Fruit fly (Drosophila melanogaster) whole organism, embryonic: ENCODE data around the gene Bsg.
A peak's percentile ranks its signal among the peaks of the same experiment; 100 is the strongest.

Source experiments
- Aef1 ChIP-seq: fragments of 200-800 bp; sonication (Bioruptor generic); IDR thresholded peaks from 3 replicates; pipeline ENCODE4 v1.3.6; 2022; ENCODE audit warnings: missing biosample characterization, missing genetic modification characterization
- Atf-2 ChIP-seq: fragments of 200-800 bp; sonication (Bioruptor generic); optimal IDR thresholded peaks from 2 replicates; lab custom pipeline; 2016; ENCODE audit warnings: missing biosample characterization, missing genetic modification characterization
- CG11696 ChIP-seq: fragments of 200-800 bp; sonication (Bioruptor generic); IDR thresholded peaks from 2 replicates; pipeline ENCODE4 v1.3.6; 2022; ENCODE audit warnings: missing biosample characterization, missing genetic modification characterization
- CG13424 ChIP-seq: fragments of 200-800 bp; sonication (Bioruptor generic); optimal IDR thresholded peaks from 2 replicates; lab custom pipeline; 2019; ENCODE audit warnings: missing biosample characterization, mild to moderate bottlenecking, missing genetic modification characterization, moderate library complexity
- CG13775 ChIP-seq: fragments of 200-800 bp; sonication (Bioruptor generic); optimal IDR thresholded peaks from 3 replicates; lab custom pipeline; 2017; ENCODE audit warnings: missing biosample characterization, mild to moderate bottlenecking, missing genetic modification characterization
- CG14050 ChIP-seq: fragments of 200-800 bp; sonication (Bioruptor generic); IDR thresholded peaks from 3 replicates; pipeline ENCODE4 v1.3.6; 2022; ENCODE audit warnings: missing biosample characterization, missing genetic modification characterization
- CG14860 ChIP-seq: fragments of 200-800 bp; sonication (Bioruptor generic); IDR thresholded peaks from 3 replicates; pipeline ENCODE4 v1.3.6; 2022; ENCODE audit warnings: missing biosample characterization, missing genetic modification characterization; ENCODE audit not compliant: partially characterized antibody
- CG15011 ChIP-seq: fragments of 200-800 bp; sonication (Bioruptor generic); optimal IDR thresholded peaks from 3 replicates; lab custom pipeline; 2018; ENCODE audit warnings: missing biosample characterization, mild to moderate bottlenecking, missing genetic modification characterization
- CG15073 ChIP-seq: fragments of 200-800 bp; sonication (Bioruptor generic); optimal IDR thresholded peaks from 2 replicates; lab custom pipeline; 2016; ENCODE audit warnings: missing biosample characterization, missing genetic modification characterization
- CG31365 ChIP-seq: fragments of 200-800 bp; sonication (Bioruptor generic); optimal IDR thresholded peaks from 2 replicates; lab custom pipeline; 2018; ENCODE audit warnings: missing biosample characterization, mild to moderate bottlenecking, missing genetic modification characterization
- CG42726 ChIP-seq: fragments of 200-800 bp; sonication (Bioruptor generic); IDR thresholded peaks from 2 replicates; pipeline ENCODE4 v1.3.6; 2022; ENCODE audit warnings: missing biosample characterization, missing genetic modification characterization; ENCODE audit not compliant: partially characterized antibody
- CG5953 ChIP-seq: fragments of 200-800 bp; sonication (Bioruptor generic); IDR thresholded peaks from 2 replicates; pipeline ENCODE4 v1.3.6; 2022; ENCODE audit warnings: missing biosample characterization, missing genetic modification characterization
- CG7271 ChIP-seq: fragments of 200-800 bp; sonication (Bioruptor generic); optimal IDR thresholded peaks from 2 replicates; lab custom pipeline; 2018; ENCODE audit warnings: missing biosample characterization, mild to moderate bottlenecking, missing genetic modification characterization, moderate library complexity
- CG9437 ChIP-seq: fragments of 200-800 bp; sonication (Bioruptor generic); optimal IDR thresholded peaks from 2 replicates; lab custom pipeline; 2018; ENCODE audit warnings: missing biosample characterization, mild to moderate bottlenecking, missing genetic modification characterization
- CG9727 ChIP-seq: fragments of 200-800 bp; sonication (Bioruptor generic); optimal IDR thresholded peaks from 3 replicates; lab custom pipeline; 2017; ENCODE audit warnings: missing biosample characterization, mild to moderate bottlenecking, missing genetic modification characterization
- CG9817 ChIP-seq: fragments of 200-800 bp; sonication (Bioruptor generic); optimal IDR thresholded peaks from 2 replicates; lab custom pipeline; 2018; ENCODE audit warnings: missing biosample characterization, mild to moderate bottlenecking, missing genetic modification characterization, moderate library complexity
- Doc3 ChIP-seq: fragments of 200-800 bp; sonication (Bioruptor generic); IDR thresholded peaks from 3 replicates; pipeline ENCODE4 v1.3.6; 2022; ENCODE audit warnings: missing biosample characterization, missing genetic modification characterization; ENCODE audit not compliant: partially characterized antibody
- Ets97D ChIP-seq: fragments of 200-800 bp; sonication (Bioruptor generic); optimal IDR thresholded peaks from 3 replicates; lab custom pipeline; 2016; ENCODE audit warnings: missing biosample characterization, missing genetic modification characterization
- Fer2 ChIP-seq: fragments of 200-800 bp; sonication (Bioruptor generic); optimal IDR thresholded peaks from 2 replicates; lab custom pipeline; 2018; ENCODE audit warnings: missing biosample characterization, mild to moderate bottlenecking, missing genetic modification characterization, moderate library complexity
- HHEX ChIP-seq: fragments of 200-800 bp; sonication (Bioruptor generic); optimal IDR thresholded peaks from 3 replicates; lab custom pipeline; 2017; ENCODE audit warnings: missing biosample characterization, mild to moderate bottlenecking, missing genetic modification characterization, missing genetic modification reagents
- Hand ChIP-seq: fragments of 200-800 bp; sonication (Bioruptor generic); optimal IDR thresholded peaks from 2 replicates; lab custom pipeline; 2017; ENCODE audit warnings: mild to moderate bottlenecking, missing biosample characterization, missing genetic modification reagents, missing genetic modification characterization
- Med ChIP-seq: fragments of 200-800 bp; sonication (Bioruptor generic); peaks from one replicate; lab custom pipeline; 2016; ENCODE audit warnings: missing biosample characterization, missing genetic modification characterization, mild to moderate bottlenecking, inconsistent platforms, moderate library complexity
- NK7.1 ChIP-seq: fragments of 200-800 bp; sonication (Bioruptor generic); optimal IDR thresholded peaks from 3 replicates; lab custom pipeline; 2016; ENCODE audit warnings: missing biosample characterization, missing genetic modification characterization
- Rfx ChIP-seq: fragments of 200-800 bp; sonication (Bioruptor generic); IDR thresholded peaks from 2 replicates; pipeline ENCODE4 v1.3.6; 2022; ENCODE audit warnings: missing biosample characterization, missing genetic modification characterization
- Sox102F ChIP-seq: fragments of 200-800 bp; sonication (Bioruptor generic); optimal IDR thresholded peaks from 2 replicates; lab custom pipeline; 2018; ENCODE audit warnings: missing biosample characterization, mild to moderate bottlenecking, missing genetic modification characterization, moderate library complexity
- TFAM ChIP-seq: fragments of 200-800 bp; sonication (Bioruptor generic); optimal IDR thresholded peaks from 2 replicates; lab custom pipeline; 2017; ENCODE audit warnings: missing biosample characterization, missing genetic modification characterization, inconsistent platforms
- ab ChIP-seq: fragments of 200-800 bp; sonication (Bioruptor generic); optimal IDR thresholded peaks from 2 replicates; lab custom pipeline; 2016; ENCODE audit warnings: missing biosample characterization, missing genetic modification characterization
- ap ChIP-seq: fragments of 200-800 bp; sonication (Bioruptor generic); IDR thresholded peaks from 2 replicates; pipeline ENCODE4 v1.3.6; 2022; ENCODE audit warnings: missing biosample characterization, missing genetic modification characterization
- az2 ChIP-seq: fragments of 200-800 bp; sonication (Bioruptor generic); optimal IDR thresholded peaks from 3 replicates; lab custom pipeline; 2016; ENCODE audit warnings: missing biosample characterization, missing genetic modification characterization
- bowl ChIP-seq: fragments of 200-800 bp; sonication (Bioruptor generic); IDR thresholded peaks from 2 replicates; pipeline ENCODE4 v1.3.6; 2022; ENCODE audit warnings: missing biosample characterization, missing genetic modification characterization
- bsh ChIP-seq, 2 experiments: fragments of 200-800 bp; sonication (Bioruptor generic); optimal IDR thresholded peaks; 2 replicates each; lab custom pipeline; 2017 to 2018; ENCODE audit warnings: mild to moderate bottlenecking in 2 of 2, missing biosample characterization in 2 of 2, missing genetic modification characterization in 2 of 2, moderate library complexity in 1 of 2
- cato ChIP-seq: fragments of 200-800 bp; sonication (Bioruptor generic); optimal IDR thresholded peaks from 2 replicates; lab custom pipeline; 2016; ENCODE audit warnings: missing biosample characterization, missing genetic modification characterization, borderline replicate concordance
- chif ChIP-seq, 2 experiments: fragments of 200-800 bp; sonication (Bioruptor generic); optimal IDR thresholded peaks; 3 replicates each; lab custom pipeline; 2016; ENCODE audit warnings: missing biosample characterization in 2 of 2, missing genetic modification characterization in 2 of 2
- chm ChIP-seq: fragments of 200-800 bp; sonication (Bioruptor generic); IDR thresholded peaks from 2 replicates; pipeline ENCODE4 v1.3.6; 2022; ENCODE audit warnings: missing biosample characterization, missing genetic modification characterization
- danr ChIP-seq: fragments of 200-800 bp; sonication (Bioruptor generic); IDR thresholded peaks from 2 replicates; pipeline ENCODE4 v1.3.6; 2022; ENCODE audit warnings: missing biosample characterization, missing genetic modification characterization
- dmrt11E ChIP-seq: fragments of 200-800 bp; sonication (Bioruptor generic); optimal IDR thresholded peaks from 3 replicates; lab custom pipeline; 2018; ENCODE audit warnings: missing biosample characterization, mild to moderate bottlenecking, missing genetic modification characterization, moderate library complexity
- esg ChIP-seq: fragments of 200-800 bp; sonication (Bioruptor generic); conservative IDR thresholded peaks from 2 replicates; pipeline ENCODE4 v1.3.6; 2022; ENCODE audit warnings: missing biosample characterization, missing genetic modification characterization
- gem ChIP-seq: fragments of 200-800 bp; sonication (Bioruptor generic); optimal IDR thresholded peaks from 2 replicates; lab custom pipeline; 2019; ENCODE audit warnings: missing biosample characterization, mild to moderate bottlenecking, missing genetic modification characterization, moderate library complexity
- ham ChIP-seq: fragments of 200-800 bp; sonication (Bioruptor generic); IDR thresholded peaks from 2 replicates; pipeline ENCODE4 v1.3.6; 2022; ENCODE audit warnings: missing biosample characterization, missing genetic modification characterization
- her ChIP-seq: fragments of 200-800 bp; sonication (Bioruptor generic); optimal IDR thresholded peaks from 2 replicates; lab custom pipeline; 2016; ENCODE audit warnings: missing biosample characterization, missing genetic modification characterization
- jigr1 ChIP-seq: fragments of 200-800 bp; sonication (Bioruptor generic); IDR thresholded peaks from 3 replicates; pipeline ENCODE4 v1.3.6; 2022; ENCODE audit warnings: missing biosample characterization, missing genetic modification characterization
- lab ChIP-seq: fragments of 200-800 bp; sonication (Bioruptor generic); optimal IDR thresholded peaks from 3 replicates; lab custom pipeline; 2017; ENCODE audit warnings: missing biosample characterization, missing genetic modification characterization, mild to moderate bottlenecking, moderate library complexity, missing genetic modification reagents
- lilli ChIP-seq: fragments of 200-800 bp; sonication (Bioruptor generic); optimal IDR thresholded peaks from 3 replicates; lab custom pipeline; 2016; ENCODE audit warnings: missing biosample characterization, missing genetic modification characterization
- otp ChIP-seq: fragments of 200-800 bp; sonication (Bioruptor generic); IDR thresholded peaks from 3 replicates; pipeline ENCODE4, ENCODE4 v1.3.6; 2022; ENCODE audit warnings: missing biosample characterization, missing genetic modification characterization
- pfk ChIP-seq: fragments of 200-800 bp; sonication (Bioruptor generic); optimal IDR thresholded peaks from 2 replicates; lab custom pipeline; 2018; ENCODE audit warnings: missing biosample characterization, mild to moderate bottlenecking, missing genetic modification characterization, moderate library complexity
- pzg ChIP-seq: fragments of 200-800 bp; sonication (Bioruptor generic); optimal IDR thresholded peaks from 3 replicates; lab custom pipeline; 2018; ENCODE audit warnings: missing biosample characterization, mild to moderate bottlenecking, missing genetic modification characterization, moderate library complexity
- ranshi ChIP-seq: fragments of 200-800 bp; sonication (Bioruptor generic); IDR thresholded peaks from 2 replicates; pipeline ENCODE4 v1.3.6; 2022; ENCODE audit warnings: missing biosample characterization, missing genetic modification characterization
- repo ChIP-seq: fragments of 200-800 bp; sonication (Bioruptor generic); optimal IDR thresholded peaks from 2 replicates; lab custom pipeline; 2016; ENCODE audit warnings: missing biosample characterization, missing genetic modification characterization
- row ChIP-seq: fragments of 200-800 bp; sonication (Bioruptor generic); IDR thresholded peaks from 3 replicates; pipeline ENCODE4 v1.3.6; 2022; ENCODE audit warnings: missing biosample characterization, missing genetic modification characterization
- sens ChIP-seq: fragments of 200-800 bp; sonication (Bioruptor generic); peaks from one replicate; lab custom pipeline; 2016; ENCODE audit warnings: missing biosample characterization, missing genetic modification characterization
- tna ChIP-seq: fragments of 200-800 bp; sonication (Bioruptor generic); IDR thresholded peaks from 2 replicates; pipeline ENCODE4 v1.3.6; 2022; ENCODE audit warnings: missing biosample characterization, missing genetic modification characterization; ENCODE audit not compliant: partially characterized antibody

Gene Bsg

dm6 chr2L:8083413-8083426 is at the start of gene Bsg:
Bsg (plus strand) TSS chr2L:8083420.
- TF ChIP-seq Doc3 (GFP tag; lab: Robert Waterston, UW) (peak; percentile 27; the same call in 1 of the 3 replicates), bsh (GFP tag; optimal IDR thresholded peaks at IDR 0.05; lab: Kevin White, UChicago) (no peak)

dm6 chr2L:8033756-8034155 is 49.5 kb upstream of the Bsg start:
- TF ChIP-seq Aef1: no peak
- no peak for TF ChIP-seq NK7.1 (GFP tag; lab: Kevin White, UChicago)
- no peak for TF ChIP-seq CG9727 (GFP tag; lab: Kevin White, UChicago)
- TF ChIP-seq danr: no peak
- no peak for TF ChIP-seq CG13775
- TF ChIP-seq sens (GFP tag; lab: Kevin White, UChicago): peak; percentile 12
- no peak for TF ChIP-seq CG14860 (GFP tag; lab: Robert Waterston, UW)
- TF ChIP-seq pfk (GFP tag; lab: Kevin White, UChicago): no peak
- TF ChIP-seq row: peak; percentile 27; the same call in 1 of the 3 replicates
- TF ChIP-seq ham (GFP tag; lab: Robert Waterston, UW): no peak
- no peak for TF ChIP-seq Ets97D (GFP tag; lab: Kevin White, UChicago)
- TF ChIP-seq CG13424: no peak
- no peak for TF ChIP-seq ab
- TF ChIP-seq otp (GFP tag; lab: Robert Waterston, UW): no peak
- TF ChIP-seq chif (GFP tag; optimal IDR thresholded peaks at IDR 0.05; lab: Kevin White, UChicago): no peak
- no peak for TF ChIP-seq chm (GFP tag; lab: Robert Waterston, UW)
- no peak for TF ChIP-seq Hand
- TF ChIP-seq Sox102F (GFP tag; lab: Kevin White, UChicago): no peak
- TF ChIP-seq ranshi (GFP tag; lab: Robert Waterston, UW): no peak
- TF ChIP-seq gem (tag; lab: Kevin White, UChicago): peak; percentile 9
- no peak for TF ChIP-seq Fer2 (tag; lab: Kevin White, UChicago)
- peak; percentile 42 for TF ChIP-seq Med (GFP tag; lab: Kevin White, UChicago)
- TF ChIP-seq her: no peak
- TF ChIP-seq CG42726: no peak
- no peak for TF ChIP-seq CG9437 (GFP tag; lab: Kevin White, UChicago)
- TF ChIP-seq ap (GFP tag; lab: Robert Waterston, UW): no peak
- no peak for TF ChIP-seq CG7271

dm6 chr2L:8034734-8035133 is 48.5 kb upstream of the Bsg start:
- TF ChIP-seq lab: peak; percentile 83
- TF ChIP-seq TFAM (GFP tag; lab: Kevin White, UChicago): no peak
- TF ChIP-seq dmrt11E: peak; percentile 44
- TF ChIP-seq bowl: peak; percentile 48; the same call in 1 of the 2 replicates
- no peak for TF ChIP-seq CG15073 (GFP tag; lab: Kevin White, UChicago)
- no peak for TF ChIP-seq tna (GFP tag; lab: Robert Waterston, UW)
- peak; percentile 88 for TF ChIP-seq CG11696 (GFP tag; lab: Robert Waterston, UW)
- no peak for TF ChIP-seq pzg (GFP tag; lab: Kevin White, UChicago)
- TF ChIP-seq lilli: peak; percentile 70
- peak; percentile 54 for TF ChIP-seq HHEX (GFP tag; lab: Kevin White, UChicago)
- TF ChIP-seq jigr1: no peak
- peak; percentile 74 for TF ChIP-seq Sox102F (GFP tag; lab: Kevin White, UChicago)
- peak; percentile 50; the same call in 1 of the 3 replicates for TF ChIP-seq CG14050 (GFP tag; lab: Robert Waterston, UW)
- TF ChIP-seq CG9817 (tag; lab: Kevin White, UChicago): peak; percentile 31
- TF ChIP-seq her: peak; percentile 28
- TF ChIP-seq cato (GFP tag; lab: Kevin White, UChicago): no peak
- TF ChIP-seq esg (GFP tag; lab: Robert Waterston, UW): peak; percentile 72
- TF ChIP-seq CG31365 (tag; lab: Kevin White, UChicago): no peak
- peak; percentile 53; the same call in 1 of the 2 replicates for TF ChIP-seq CG5953
- TF ChIP-seq chif (GFP tag; optimal IDR thresholded peaks at IDR 0.05; lab: Kevin White, UChicago): peak; percentile 22 to 24
- peak; percentile 51 for TF ChIP-seq az2 (GFP tag; lab: Kevin White, UChicago)
- peak; percentile 28 for TF ChIP-seq Atf-2 (GFP tag; lab: Kevin White, UChicago)
- TF ChIP-seq CG15011 (GFP tag; lab: Kevin White, UChicago): no peak
- peak; percentile 69 for TF ChIP-seq Rfx (GFP tag; lab: Robert Waterston, UW)
- TF ChIP-seq repo (GFP tag; lab: Kevin White, UChicago): no peak
